Worm (Caenorhabditis elegans) whole organism, L4/young adult: Measurements from ENCODE around the gene srz-47.

ENCODE experiments used
- W03F9.2 ChIP-seq: fragments of 150-350 bp; optimal IDR thresholded peaks from 2 replicates; lab custom pipeline; 2014; ENCODE audit warnings: missing biosample characterization, missing genetic modification characterization
- dao-5 ChIP-seq: sonication (generic microtip); optimal IDR thresholded peaks from 2 replicates; lab custom pipeline; 2016; ENCODE audit warnings: missing genotype, missing genetic modification characterization, moderate library complexity, missing compliant biosample characterization
- him-1 ChIP-seq: sonication (generic microtip); optimal IDR thresholded peaks from 2 replicates; lab custom pipeline; 2016; ENCODE audit warnings: missing genotype, missing genetic modification reagents, missing genetic modification characterization, missing compliant biosample characterization

DNA sequence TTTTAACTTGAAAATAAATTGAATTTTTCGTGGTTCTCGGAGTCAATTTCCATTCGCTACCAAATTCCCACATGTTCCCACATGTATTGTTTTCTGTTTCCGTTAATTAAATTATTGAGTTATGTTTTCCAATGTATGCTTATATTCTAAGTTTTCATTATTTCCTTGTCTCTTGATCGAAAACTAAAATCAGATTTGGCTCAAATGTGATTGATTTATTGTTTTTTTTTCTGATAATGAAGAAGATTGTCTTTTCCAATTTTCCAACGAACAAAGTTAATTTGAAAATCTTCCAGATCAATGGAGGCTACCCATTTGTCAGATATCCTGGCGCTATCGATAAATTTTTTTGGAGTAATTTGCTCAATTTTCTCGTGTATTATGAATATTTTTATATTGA, 18.4 kb downstream of the srz-47 start, which contains the start of gene srbc-25:
- no peak for TF ChIP-seq W03F9.2
- TF ChIP-seq him-1 = no peak
- no peak for TF ChIP-seq dao-5 (tag; lab: Kevin White, UChicago)
